Comparison of ENCODE assay signal across 2 fruit fly cellular contexts in the genomic region with DNA sequence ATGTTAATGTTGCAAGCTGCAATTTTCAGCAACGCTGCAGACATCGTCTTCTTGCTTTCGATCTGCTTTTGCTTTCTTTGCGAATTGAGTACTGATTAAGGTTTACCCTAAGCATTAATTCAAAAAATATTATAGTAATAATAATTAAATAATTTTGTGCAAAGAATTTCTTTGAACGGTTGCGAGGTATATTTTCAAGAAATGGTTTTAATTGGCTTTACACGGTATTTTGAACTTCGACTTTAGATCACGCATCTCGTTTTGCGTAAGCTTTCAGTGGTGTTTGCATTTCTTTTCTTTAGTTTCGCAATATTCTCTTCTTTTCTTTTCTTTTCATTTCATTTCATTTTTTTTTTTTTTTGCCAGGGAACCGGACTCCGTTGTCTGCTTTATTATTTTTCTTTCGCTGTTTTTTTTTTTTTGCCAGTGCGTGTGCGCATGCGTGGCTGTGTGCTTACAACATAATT.
TF ChIP-seq lines count a peak whose summit lies in the region.

No protein-coding gene starts in this region.

TF ChIP-seq in whole organism, prepupa, 60 proteins besides CTCF, POLR2A, EP300 and RAD21 (continued from another document):
- peak; percentile 83 for TF ChIP-seq Eip78C (GFP tag; lab: Kevin White, UChicago)
- TF ChIP-seq CG1621 (tag; optimal IDR thresholded peaks at IDR 0.05; lab: Kevin White, UChicago), result peak; percentile 6
- TF ChIP-seq CG8119 (GFP tag; IDR thresholded peaks at IDR 0.05; lab: Robert Waterston, UW), result peak; percentile 65
- TF ChIP-seq CG6276 (GFP tag; optimal IDR thresholded peaks at IDR 0.05; lab: Kevin White, UChicago), result peak; percentile 27
- TF ChIP-seq Eip93F (GFP tag; optimal IDR thresholded peaks at IDR 0.05; lab: Kevin White, UChicago), result peak; percentile 86
- TF ChIP-seq CG8319 (GFP tag; optimal IDR thresholded peaks at IDR 0.05; lab: Kevin White, UChicago), result peak; percentile 51
- peak; percentile 82 for TF ChIP-seq CG8632 (GFP tag; optimal IDR thresholded peaks at IDR 0.05; lab: Kevin White, UChicago)
- TF ChIP-seq achi (GFP tag; optimal IDR thresholded peaks at IDR 0.05; lab: Kevin White, UChicago), result peak; percentile 81
- peak; percentile 80 for TF ChIP-seq topi (GFP tag; optimal IDR thresholded peaks at IDR 0.05; lab: Kevin White, UChicago)
- no peak for TF ChIP-seq fd85E (GFP tag; optimal IDR thresholded peaks at IDR 0.05; lab: Kevin White, UChicago)
- peak; percentile 83 for TF ChIP-seq vri (GFP tag; optimal IDR thresholded peaks at IDR 0.05; lab: Kevin White, UChicago)
- TF ChIP-seq CG6163 (GFP tag; IDR thresholded peaks at IDR 0.05; lab: Robert Waterston, UW), result peak; percentile 76
- TF ChIP-seq Ets21C (GFP tag; optimal IDR thresholded peaks at IDR 0.05; lab: Kevin White, UChicago), result peak; percentile 55
- TF ChIP-seq Met (GFP tag; optimal IDR thresholded peaks at IDR 0.05; lab: Kevin White, UChicago), result peak; percentile 81
- TF ChIP-seq dac (GFP tag; optimal IDR thresholded peaks at IDR 0.05; lab: Kevin White, UChicago), result no peak
- TF ChIP-seq net (GFP tag; optimal IDR thresholded peaks at IDR 0.05; lab: Kevin White, UChicago), result peak; percentile 54
- peak; percentile 60 for TF ChIP-seq CG11762 (GFP tag; optimal IDR thresholded peaks at IDR 0.05; lab: Kevin White, UChicago; ENCODE audit: insufficient read depth)
- TF ChIP-seq acj6 (GFP tag; optimal IDR thresholded peaks at IDR 0.05; lab: Kevin White, UChicago), result peak; percentile 77
- peak; percentile 61 for TF ChIP-seq pdm3 (GFP tag; optimal IDR thresholded peaks at IDR 0.05; lab: Kevin White, UChicago)
- TF ChIP-seq CG3919 (GFP tag; optimal IDR thresholded peaks at IDR 0.05; lab: Kevin White, UChicago), result peak; percentile 75
- TF ChIP-seq fd59A (GFP tag; optimal IDR thresholded peaks at IDR 0.05; lab: Kevin White, UChicago), result no peak
- peak; percentile 48 for TF ChIP-seq CG15336 (GFP tag; IDR thresholded peaks at IDR 0.05; lab: Robert Waterston, UW)
- peak; percentile 89 for TF ChIP-seq svp (GFP tag; lab: Kevin White, UChicago)
- peak; percentile 35 for TF ChIP-seq Ets96B (tag; optimal IDR thresholded peaks at IDR 0.05; lab: Kevin White, UChicago)
- TF ChIP-seq esn (GFP tag; optimal IDR thresholded peaks at IDR 0.05; lab: Kevin White, UChicago), result peak; percentile 93
- peak; percentile 75 for TF ChIP-seq CG6808 (GFP tag; optimal IDR thresholded peaks at IDR 0.05; lab: Kevin White, UChicago)
- TF ChIP-seq Gug (GFP tag; IDR thresholded peaks at IDR 0.05; lab: Robert Waterston, UW), result no peak; the same call in 1 of the 2 replicates
- peak; percentile 80 to 81 for TF ChIP-seq ss (GFP tag; optimal IDR thresholded peaks at IDR 0.05; lab: Kevin White, UChicago)
- TF ChIP-seq Sox102F (GFP tag; optimal IDR thresholded peaks at IDR 0.05; lab: Kevin White, UChicago), result peak; percentile 86
- no peak for TF ChIP-seq CG7368 (GFP tag; optimal IDR thresholded peaks at IDR 0.05; lab: Kevin White, UChicago)
- TF ChIP-seq CG6792 (GFP tag; optimal IDR thresholded peaks at IDR 0.05; lab: Kevin White, UChicago), result peak; percentile 82
- peak; percentile 51 for TF ChIP-seq Sox15 (GFP tag; optimal IDR thresholded peaks at IDR 0.05; lab: Kevin White, UChicago)
- TF ChIP-seq CG6854 (GFP tag; optimal IDR thresholded peaks at IDR 0.05; lab: Kevin White, UChicago), result peak; percentile 69
- TF ChIP-seq Hr4 (GFP tag; optimal IDR thresholded peaks at IDR 0.05; lab: Kevin White, UChicago), result no peak
- TF ChIP-seq CG11902 (GFP tag; optimal IDR thresholded peaks at IDR 0.05; lab: Kevin White, UChicago), result peak; percentile 47
- no peak for TF ChIP-seq Hr38 (GFP tag; optimal IDR thresholded peaks at IDR 0.05; lab: Kevin White, UChicago)

TF ChIP-seq in whole organism, wandering third instar larva, 38 proteins besides CTCF, POLR2A, EP300 and RAD21 (continued from another document):
- peak; percentile 76 for TF ChIP-seq h (GFP tag; optimal IDR thresholded peaks at IDR 0.05; lab: Kevin White, UChicago)
- TF ChIP-seq rgr (GFP tag; optimal IDR thresholded peaks at IDR 0.05; lab: Kevin White, UChicago), result peak; percentile 82
- no peak for TF ChIP-seq Jra (GFP tag; optimal IDR thresholded peaks at IDR 0.05; lab: Kevin White, UChicago)
- no peak for TF ChIP-seq Dfd (GFP tag; optimal IDR thresholded peaks at IDR 0.05; lab: Kevin White, UChicago)
- TF ChIP-seq dsf (GFP tag; optimal IDR thresholded peaks at IDR 0.05; lab: Kevin White, UChicago; ENCODE audit: borderline replicate concordance), result no peak
TF ChIP-seq in whole organism, wandering third instar larva: peak in this region for 19.
